Fruit fly (Drosophila melanogaster): ENCODE data around the gene Tsp86D.

Gene Tsp86D

dm6 chr3R:10849515-10849973 is 19.0 kb upstream of the Tsp86D start, which contains the start of gene CG42394 (continued):
- peak; percentile 88 for TF ChIP-seq Chrac-16 (GFP tag; optimal IDR thresholded peaks at IDR 0.05)
- peak; percentile 89 for TF ChIP-seq CG10654 (GFP tag; optimal IDR thresholded peaks at IDR 0.05)
- TF ChIP-seq onecut (GFP tag; IDR thresholded peaks at IDR 0.05): peak; percentile 87
- peak; percentile 21; the same call in 1 of the 3 replicates for TF ChIP-seq jigr1 (GFP tag; IDR thresholded peaks at IDR 0.05)
- peak; percentile 85 for TF ChIP-seq CG13123 (GFP tag; optimal IDR thresholded peaks at IDR 0.05)
- TF ChIP-seq Six4 (GFP tag; optimal IDR thresholded peaks at IDR 0.05): peak; percentile 95
- TF ChIP-seq pho (GFP tag; optimal IDR thresholded peaks at IDR 0.05): peak; percentile 68
- peak; percentile 35 for TF ChIP-seq jumu (GFP tag; optimal IDR thresholded peaks at IDR 0.05)
- peak; percentile 91 for TF ChIP-seq H15 (GFP tag; IDR thresholded peaks at IDR 0.05)
- TF ChIP-seq D19A (tag; optimal IDR thresholded peaks at IDR 0.05): peak; percentile 96
- peak; percentile 72; the same call in 1 of the 2 replicates for TF ChIP-seq dimm (GFP tag; IDR thresholded peaks at IDR 0.05)
- TF ChIP-seq CG6689 (GFP tag; IDR thresholded peaks at IDR 0.05): peak; percentile 93
- TF ChIP-seq Asciz (GFP tag; optimal IDR thresholded peaks at IDR 0.05): peak; percentile 97
- no peak for TF ChIP-seq CG14965 (GFP tag; optimal IDR thresholded peaks at IDR 0.05; ENCODE audit: borderline replicate concordance)
- TF ChIP-seq CG8290 (GFP tag; optimal IDR thresholded peaks at IDR 0.05): peak; percentile 87
- peak in 1 of 2 experiments; percentile 41 for TF ChIP-seq CG8290 (tag; optimal IDR thresholded peaks at IDR 0.05)
- peak; percentile 91 for TF ChIP-seq CG18476 (GFP tag; optimal IDR thresholded peaks at IDR 0.05)
- TF ChIP-seq Gug (GFP tag; IDR thresholded peaks at IDR 0.05): peak; percentile 84; the same call in 3 of the 4 replicates
- TF ChIP-seq CG3163 (GFP tag; optimal IDR thresholded peaks at IDR 0.05): peak; percentile 50
- peak; percentile 87 for TF ChIP-seq CG11093 (GFP tag; IDR thresholded peaks at IDR 0.05)
- peak; percentile 89 for TF ChIP-seq CG33557 (GFP tag; optimal IDR thresholded peaks at IDR 0.05)
- TF ChIP-seq CG1233 (GFP tag; optimal IDR thresholded peaks at IDR 0.05): peak; percentile 96
- TF ChIP-seq Xbp1 (GFP tag; optimal IDR thresholded peaks at IDR 0.05): peak; percentile 91
- TF ChIP-seq lola (GFP tag; optimal IDR thresholded peaks at IDR 0.05): peak in 1 of 3 experiments; percentile 96
- peak; percentile 74 for TF ChIP-seq gt (GFP tag; IDR thresholded peaks at IDR 0.05)
- peak; percentile 56 for TF ChIP-seq stwl (tag; optimal IDR thresholded peaks at IDR 0.05)
- TF ChIP-seq CG1602 (GFP tag; optimal IDR thresholded peaks at IDR 0.05): peak; percentile 92
- TF ChIP-seq Rfx (GFP tag; IDR thresholded peaks at IDR 0.05): peak; percentile 93
- TF ChIP-seq CG12155 (GFP tag; optimal IDR thresholded peaks at IDR 0.05): peak; percentile 86
- peak in 1 of 2 experiments; percentile 31 for TF ChIP-seq insv (GFP tag; optimal IDR thresholded peaks at IDR 0.05)
- TF ChIP-seq wdn (GFP tag; IDR thresholded peaks at IDR 0.05): peak; percentile 85
- TF ChIP-seq MTF-1 (GFP tag; optimal IDR thresholded peaks at IDR 0.05; ENCODE audit: borderline replicate concordance): peak; percentile 91
- TF ChIP-seq CG34376 (GFP tag; optimal IDR thresholded peaks at IDR 0.05): no peak
- peak; percentile 71 for TF ChIP-seq vfl (GFP tag; optimal IDR thresholded peaks at IDR 0.05)
- peak; percentile 56 for TF ChIP-seq NK7.1 (GFP tag; optimal IDR thresholded peaks at IDR 0.05)
- no peak for TF ChIP-seq sug (tag; optimal IDR thresholded peaks at IDR 0.05)
- peak; percentile 97 for TF ChIP-seq CG11695 (GFP tag; IDR thresholded peaks at IDR 0.05)
- peak; percentile 87 for TF ChIP-seq CG3847 (GFP tag; IDR thresholded peaks at IDR 0.05)
- TF ChIP-seq B-H1 (GFP tag; IDR thresholded peaks at IDR 0.05): peak; percentile 90
- peak; percentile 76 for TF ChIP-seq CkIIα-i1 (GFP tag; IDR thresholded peaks at IDR 0.05)
- TF ChIP-seq CG15696 (tag; optimal IDR thresholded peaks at IDR 0.05): peak; percentile 94
- peak; percentile 18 for TF ChIP-seq emc (GFP tag; optimal IDR thresholded peaks at IDR 0.05)
- no peak for TF ChIP-seq her (GFP tag; optimal IDR thresholded peaks at IDR 0.05)
- peak; percentile 64; the same call in 2 of the 4 replicates for TF ChIP-seq chinmo (GFP tag; IDR thresholded peaks at IDR 0.05; ENCODE audit: partially characterized antibody)
- TF ChIP-seq sim (GFP tag; IDR thresholded peaks at IDR 0.05): peak; percentile 90
- TF ChIP-seq org-1 (GFP tag; optimal IDR thresholded peaks at IDR 0.05): peak; percentile 87
- TF ChIP-seq NC2β (GFP tag; optimal IDR thresholded peaks at IDR 0.05): peak; percentile 68
- TF ChIP-seq Opbp (GFP tag; IDR thresholded peaks at IDR 0.05; ENCODE audit: partially characterized antibody): no peak
- peak; percentile 87 for TF ChIP-seq CG5953 (GFP tag; IDR thresholded peaks at IDR 0.05)
- no peak for TF ChIP-seq ato (GFP tag; IDR thresholded peaks at IDR 0.05; ENCODE audit: partially characterized antibody)
- TF ChIP-seq Fer1 (GFP tag; optimal IDR thresholded peaks at IDR 0.05): peak; percentile 98

Data from whole organism, embryonic.